Worm (Caenorhabditis elegans) whole organism, L4 larva: ENCODE results near the gene T23F2.5.

Experiments used
- F10B5.3 ChIP-seq: sonication (generic microtip); optimal IDR thresholded peaks from 2 replicates; lab custom pipeline; 2016; ENCODE audit warnings: mild to moderate bottlenecking, missing genetic modification characterization, missing compliant biosample characterization
- F26F4.8 ChIP-seq: fragments of 200-800 bp; sonication (Bioruptor generic); conservative IDR thresholded peaks from 2 replicates; pipeline ENCODE4 v1.3.6; 2022; ENCODE audit warnings: missing genetic modification characterization, missing compliant biosample characterization
- F37D6.2 ChIP-seq: sonication (generic microtip); optimal IDR thresholded peaks from 2 replicates; lab custom pipeline; 2016; ENCODE audit warnings: mild to moderate bottlenecking, missing genetic modification characterization, missing compliant biosample characterization
- F44E2.7 ChIP-seq: fragments of 200-800 bp; sonication (Bioruptor generic); IDR thresholded peaks from 2 replicates; pipeline ENCODE4 v2.1.2; 2022; ENCODE audit warnings: missing genetic modification characterization, missing compliant biosample characterization
- R02D3.7 ChIP-seq: fragments of 150-350 bp; sonication (generic microtip); optimal IDR thresholded peaks from 3 replicates; lab custom pipeline; 2014; ENCODE audit warnings: missing biosample characterization, missing genetic modification characterization
- T20F7.1 ChIP-seq: fragments of 200-800 bp; sonication (Bioruptor generic); optimal IDR thresholded peaks from 2 replicates; lab custom pipeline; 2018; ENCODE audit warnings: mild to moderate bottlenecking, missing genetic modification characterization, missing compliant biosample characterization
- aha-1 ChIP-seq: fragments of 150-350 bp; peaks from one replicate; lab custom pipeline; 2014; ENCODE audit warnings: missing biosample characterization, missing genetic modification characterization
- arid-1 ChIP-seq: fragments of 200-800 bp; sonication (Bioruptor generic); conservative IDR thresholded peaks from 2 replicates; pipeline ENCODE4 v1.3.6; 2022; ENCODE audit warnings: missing genetic modification reagents, missing genetic modification characterization, missing compliant biosample characterization
- attf-4 ChIP-seq: sonication (generic microtip); optimal IDR thresholded peaks from 3 replicates; lab custom pipeline; 2017; ENCODE audit warnings: missing biosample characterization, missing genetic modification characterization
- ceh-44 ChIP-seq: fragments of 200-800 bp; sonication (Bioruptor generic); IDR thresholded peaks from 2 replicates; pipeline ENCODE4 v1.3.6; 2022; ENCODE audit warnings: missing genetic modification reagents, missing genetic modification characterization, missing compliant biosample characterization
- ceh-62 ChIP-seq: sonication (generic microtip); optimal IDR thresholded peaks from 2 replicates; lab custom pipeline; 2017; ENCODE audit warnings: missing biosample characterization, missing genetic modification characterization
- cey-2 ChIP-seq: sonication (generic microtip); optimal IDR thresholded peaks from 3 replicates; lab custom pipeline; 2017; ENCODE audit warnings: missing genetic modification characterization, mild to moderate bottlenecking, missing compliant biosample characterization, antibody characterized with exemption, borderline replicate concordance; ENCODE audit not compliant: insufficient read depth
- daf-12 ChIP-seq: fragments of 150-350 bp; optimal IDR thresholded peaks from 2 replicates; lab custom pipeline; 2014; ENCODE audit warnings: missing biosample characterization, missing genetic modification reagents, missing genetic modification characterization
- daf-16 ChIP-seq, 3 experiments: sonication (generic microtip); optimal IDR thresholded peaks; 2 replicates each; lab custom pipeline; 2016 to 2017; ENCODE audit warnings: missing genetic modification characterization in 3 of 3, missing genetic modification reagents in 3 of 3, mild to moderate bottlenecking in 2 of 3, missing compliant biosample characterization in 2 of 3, missing biosample characterization in 1 of 3, moderate library complexity in 1 of 3
- dmd-6 ChIP-seq: fragments of 200-800 bp; sonication (Bioruptor generic); IDR thresholded peaks from 2 replicates; pipeline ENCODE4 v1.3.6; 2022; ENCODE audit warnings: missing genetic modification reagents, missing genetic modification characterization, missing compliant biosample characterization
- duxl-1 ChIP-seq: sonication (generic microtip); optimal IDR thresholded peaks from 2 replicates; lab custom pipeline; 2016; ENCODE audit warnings: mild to moderate bottlenecking, missing genetic modification characterization, moderate library complexity, missing compliant biosample characterization; ENCODE audit not compliant: poor library complexity
- dve-1 ChIP-seq: sonication (generic microtip); optimal IDR thresholded peaks from 2 replicates; lab custom pipeline; 2017; ENCODE audit warnings: antibody characterized with exemption, mild to moderate bottlenecking, missing genetic modification characterization, missing compliant biosample characterization; ENCODE audit not compliant: insufficient read depth
- egl-43 ChIP-seq: fragments of 200-800 bp; sonication (Bioruptor generic); IDR thresholded peaks from 2 replicates; pipeline ENCODE4 v1.3.6; 2022; ENCODE audit warnings: missing genetic modification reagents, missing genetic modification characterization, missing compliant biosample characterization
- fkh-10 ChIP-seq: fragments of 150-350 bp; optimal IDR thresholded peaks from 2 replicates; lab custom pipeline; 2014; ENCODE audit warnings: missing biosample characterization, missing genetic modification reagents, missing genetic modification characterization
- gei-8 ChIP-seq: fragments of 200-800 bp; sonication (Bioruptor generic); optimal IDR thresholded peaks from 2 replicates; lab custom pipeline; 2018; ENCODE audit warnings: mild to moderate bottlenecking, missing genetic modification characterization, missing compliant biosample characterization
- hlh-11 ChIP-seq: fragments of 200-800 bp; sonication (Bioruptor generic); optimal IDR thresholded peaks from 2 replicates; lab custom pipeline; 2018; ENCODE audit warnings: mild to moderate bottlenecking, missing genetic modification characterization, missing compliant biosample characterization
- hlh-30 ChIP-seq: sonication (generic microtip); optimal IDR thresholded peaks from 2 replicates; lab custom pipeline; 2017; ENCODE audit warnings: antibody characterized with exemption, mild to moderate bottlenecking, missing genetic modification characterization, missing compliant biosample characterization; ENCODE audit not compliant: insufficient read depth
- lin-13 ChIP-seq: fragments of 150-350 bp; optimal IDR thresholded peaks from 2 replicates; lab custom pipeline; 2014; ENCODE audit warnings: missing biosample characterization, missing genetic modification reagents, missing genetic modification characterization
- lin-39 ChIP-seq: fragments of 150-350 bp; optimal IDR thresholded peaks from 2 replicates; lab custom pipeline; 2014; ENCODE audit warnings: missing biosample characterization, missing genetic modification reagents, missing genetic modification characterization
- lir-3 ChIP-seq: sonication (generic microtip); optimal IDR thresholded peaks from 2 replicates; lab custom pipeline; 2016; ENCODE audit warnings: mild to moderate bottlenecking, missing genetic modification characterization, missing compliant biosample characterization
- lsy-2 ChIP-seq, 2 experiments: fragments of 150-350 bp in 1 of 2; sonication (generic microtip) in 1 of 2; optimal IDR thresholded peaks; 2 replicates each; lab custom pipeline; 2014 to 2017; ENCODE audit warnings: missing biosample characterization in 2 of 2, missing genetic modification characterization in 2 of 2
- madf-9 ChIP-seq: fragments of 200-800 bp; sonication (Bioruptor generic); conservative IDR thresholded peaks from 2 replicates; pipeline ENCODE4 v1.3.6; 2022; ENCODE audit warnings: missing genetic modification reagents, missing genetic modification characterization, missing compliant biosample characterization
- mdl-1 ChIP-seq, 2 experiments: fragments of 150-350 bp in 1 of 2; sonication (generic microtip) in 1 of 2; optimal IDR thresholded peaks; 2 replicates each; lab custom pipeline; 2014 to 2017; ENCODE audit warnings: missing biosample characterization in 2 of 2, missing genetic modification characterization in 2 of 2
- mep-1 ChIP-seq: fragments of 150-350 bp; sonication (generic microtip); optimal IDR thresholded peaks from 3 replicates; lab custom pipeline; 2014; ENCODE audit warnings: missing biosample characterization, missing genetic modification characterization
- mes-2 ChIP-seq: sonication (generic microtip); optimal IDR thresholded peaks from 2 replicates; lab custom pipeline; 2016; ENCODE audit warnings: missing genotype, mild to moderate bottlenecking, missing genetic modification characterization, missing compliant biosample characterization; ENCODE audit not compliant: poor library complexity, severe bottlenecking
- mxl-3 ChIP-seq: fragments of 200-800 bp; sonication (Bioruptor generic); optimal IDR thresholded peaks from 2 replicates; lab custom pipeline; 2018; ENCODE audit warnings: mild to moderate bottlenecking, missing genetic modification characterization, missing compliant biosample characterization
- nhr-111 ChIP-seq: fragments of 200-800 bp; sonication (Bioruptor generic); optimal IDR thresholded peaks from 2 replicates; lab custom pipeline; 2018; ENCODE audit warnings: mild to moderate bottlenecking, missing genetic modification characterization, missing compliant biosample characterization
- nhr-28 ChIP-seq: fragments of 150-350 bp; optimal IDR thresholded peaks from 2 replicates; lab custom pipeline; 2014; ENCODE audit warnings: missing biosample characterization, missing genetic modification characterization
- nhr-48 ChIP-seq: sonication (generic microtip); optimal IDR thresholded peaks from 2 replicates; lab custom pipeline; 2016; ENCODE audit warnings: mild to moderate bottlenecking, missing genetic modification characterization, missing compliant biosample characterization
- nhr-76 ChIP-seq: fragments of 150-350 bp; optimal IDR thresholded peaks from 2 replicates; lab custom pipeline; 2014; ENCODE audit warnings: missing biosample characterization, missing genetic modification characterization
- nhr-77 ChIP-seq: fragments of 150-350 bp; optimal IDR thresholded peaks from 2 replicates; lab custom pipeline; 2014; ENCODE audit warnings: missing biosample characterization, missing genetic modification characterization
- php-3 ChIP-seq: fragments of 200-800 bp; sonication (Bioruptor generic); IDR thresholded peaks from 2 replicates; pipeline ENCODE4 v1.3.6; 2022; ENCODE audit warnings: missing genetic modification reagents, missing genetic modification characterization, missing compliant biosample characterization
- pqm-1 ChIP-seq: sonication (generic microtip); optimal IDR thresholded peaks from 2 replicates; lab custom pipeline; 2017; ENCODE audit warnings: missing biosample characterization, missing genetic modification characterization
- rbr-2 ChIP-seq: sonication (generic microtip); optimal IDR thresholded peaks from 2 replicates; lab custom pipeline; 2016; ENCODE audit warnings: missing genotype, missing genetic modification characterization, missing compliant biosample characterization
- saeg-2 ChIP-seq: fragments of 200-800 bp; sonication (Bioruptor generic); IDR thresholded peaks from 2 replicates; pipeline ENCODE4 v1.3.6; 2022; ENCODE audit warnings: missing genetic modification reagents, missing genetic modification characterization, missing compliant biosample characterization
- set-16 ChIP-seq: fragments of 200-800 bp; sonication (Bioruptor generic); IDR thresholded peaks from 2 replicates; pipeline ENCODE4 v1.3.6; 2022; ENCODE audit warnings: missing genetic modification reagents, missing genetic modification characterization, missing compliant biosample characterization
- tra-1 ChIP-seq: fragments of 200-800 bp; sonication (Bioruptor generic); IDR thresholded peaks from 2 replicates; pipeline ENCODE4 v1.3.6; 2022; ENCODE audit warnings: missing genetic modification reagents, missing genetic modification characterization, missing compliant biosample characterization
- unc-62 ChIP-seq, 3 experiments: fragments of 150-350 bp in 1 of 3; sonication (generic microtip); optimal IDR thresholded peaks in 2 of 3; peaks in 1 of 3; 1 replicate in 1 of 3; 2 replicates in 2 of 3; lab custom pipeline; 2014 to 2017; ENCODE audit warnings: missing biosample characterization in 3 of 3, missing genetic modification characterization in 3 of 3, missing genetic modification reagents in 3 of 3, missing genotype in 1 of 3
- zip-2 ChIP-seq: fragments of 150-350 bp; optimal IDR thresholded peaks from 2 replicates; lab custom pipeline; 2014; ENCODE audit warnings: missing biosample characterization, missing genetic modification characterization
- ztf-7 ChIP-seq: fragments of 150-350 bp; optimal IDR thresholded peaks from 2 replicates; lab custom pipeline; 2014; ENCODE audit warnings: missing biosample characterization, missing genetic modification characterization

The T23F2.5 gene

DNA sequence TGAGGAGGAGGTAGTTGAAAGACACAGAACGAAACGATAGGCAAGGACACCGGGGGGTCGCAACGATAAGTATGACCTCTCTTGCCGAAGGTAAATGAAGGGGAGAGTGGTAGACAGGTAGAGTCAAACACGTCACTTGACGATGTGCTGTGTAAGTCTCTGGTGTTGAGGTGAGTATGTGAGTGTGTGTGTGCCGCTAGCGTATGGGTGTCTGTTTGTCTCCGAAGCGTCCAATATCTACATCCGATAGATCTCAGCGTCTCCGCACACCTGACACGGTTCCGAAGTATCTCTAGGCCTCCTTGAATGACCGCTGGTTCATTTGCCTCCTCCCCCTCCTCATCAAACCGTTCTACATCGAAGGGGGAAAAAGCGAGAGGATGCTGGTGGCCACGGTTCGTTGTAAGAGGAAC, 41.8 kb downstream of the T23F2.5 start (continued):
- TF ChIP-seq T20F7.1 (no peak), F26F4.8 (no peak)

DNA sequence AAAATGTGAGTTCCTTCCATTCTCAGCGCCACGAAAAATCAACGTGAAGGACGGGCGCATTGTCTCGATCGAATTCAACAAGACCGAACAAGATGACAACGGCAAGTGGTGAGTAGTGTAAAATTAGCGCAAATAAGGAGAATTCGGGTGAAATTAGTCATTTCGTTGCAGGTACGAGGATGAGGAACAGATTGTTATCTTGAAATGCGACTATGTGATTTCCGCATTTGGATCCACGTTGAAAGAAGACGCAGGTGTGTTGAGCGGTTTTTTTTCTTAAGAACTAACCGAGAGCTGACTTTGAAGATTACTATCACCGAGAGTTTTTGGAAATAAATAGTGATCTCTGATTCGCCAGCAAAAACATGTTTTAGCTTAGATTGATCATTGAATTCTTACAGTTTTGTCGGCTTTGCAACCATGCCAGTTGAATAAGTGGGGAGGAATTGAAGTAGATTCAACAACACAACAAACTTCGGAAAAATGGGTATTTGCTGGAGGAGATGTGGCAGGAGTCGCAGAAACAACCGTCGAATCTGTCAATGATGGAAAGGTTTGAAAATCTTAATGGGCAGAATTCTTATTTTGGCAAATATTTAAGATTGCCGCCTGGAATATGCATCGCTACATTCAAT, 46.7 kb downstream of the T23F2.5 start:
- TF ChIP-seq arid-1, result no peak
- no peak for TF ChIP-seq lin-13 (GFP tag; lab: Kevin White, UChicago)
- no peak for TF ChIP-seq nhr-111 (GFP tag; lab: Kevin White, UChicago)
- peak in 1 of 2 experiments; percentile 91 for TF ChIP-seq unc-62 (GFP tag; optimal IDR thresholded peaks at IDR 0.05 in 1 of 2; lab: Kevin White, UChicago)
- TF ChIP-seq unc-62 (tag; optimal IDR thresholded peaks at IDR 0.05; lab: Kevin White, UChicago), result no peak
- TF ChIP-seq gei-8, result no peak
- no peak for TF ChIP-seq dve-1 (tag; lab: Kevin White, UChicago)
- TF ChIP-seq aha-1, result peak; percentile 41

ce11 chrX:5467820-5468270, 49.1 kb downstream of the T23F2.5 start, which contains the start of gene dpyd-1:
Gene dpyd-1 (plus strand): TSS chrX:5467870.
- TF ChIP-seq rbr-2 (tag; lab: Kevin White, UChicago), result no peak
- TF ChIP-seq hlh-11 (tag; lab: Kevin White, UChicago), result peak; percentile 54
- no peak for TF ChIP-seq lin-39
- TF ChIP-seq F10B5.3, result no peak
- peak; percentile 22 for TF ChIP-seq nhr-48 (tag; lab: Kevin White, UChicago)
- peak; percentile 21 for TF ChIP-seq mep-1 (tag; lab: Kevin White, UChicago)
- TF ChIP-seq dve-1 (tag; lab: Kevin White, UChicago), result peak; percentile 92
- TF ChIP-seq mdl-1 (tag; optimal IDR thresholded peaks at IDR 0.05; lab: Kevin White, UChicago), result peak; percentile 76 to 96
- no peak for TF ChIP-seq saeg-2 (GFP tag; lab: Robert Waterston, UW)
- no peak for TF ChIP-seq set-16 (GFP tag; lab: Robert Waterston, UW)
- TF ChIP-seq ztf-7, result no peak
- peak; percentile 72 for TF ChIP-seq hlh-30 (tag; lab: Kevin White, UChicago)
- peak; percentile 80 for TF ChIP-seq dmd-6
- peak; percentile 63 for TF ChIP-seq tra-1 (GFP tag; lab: Robert Waterston, UW)
- TF ChIP-seq php-3 (GFP tag; lab: Robert Waterston, UW), result peak; percentile 66; the same call in 1 of the 2 replicates
- TF ChIP-seq daf-16 (GFP tag; optimal IDR thresholded peaks at IDR 0.05; lab: Kevin White, UChicago), result no peak
- peak; percentile 42 for TF ChIP-seq daf-16 (tag; optimal IDR thresholded peaks at IDR 0.05; lab: Kevin White, UChicago)
- peak; percentile 50 for TF ChIP-seq nhr-28 (tag; lab: Kevin White, UChicago)
- TF ChIP-seq mes-2 (tag; lab: Kevin White, UChicago), result peak; percentile 20
- TF ChIP-seq pqm-1 (tag; lab: Kevin White, UChicago), result peak; percentile 59
- TF ChIP-seq mxl-3 (GFP tag; lab: Kevin White, UChicago), result peak; percentile 76
- TF ChIP-seq aha-1, result peak; percentile 90

- TF ChIP-seq F44E2.7 (GFP tag; lab: Robert Waterston, UW) (no peak), duxl-1 (tag; lab: Kevin White, UChicago) (no peak), lin-13 (GFP tag; lab: Kevin White, UChicago) (no peak), madf-9 (GFP tag; lab: Robert Waterston, UW) (no peak), cey-2 (peak; percentile 62), R02D3.7 (tag; lab: Kevin White, UChicago) (no peak), ceh-62 (no peak), dmd-6 (peak; percentile 94), daf-12 (tag; lab: Kevin White, UChicago) (no peak), nhr-76 (tag; lab: Kevin White, UChicago) (no peak), fkh-10 (GFP tag; lab: Kevin White, UChicago) (no peak), ceh-44 (GFP tag; lab: Robert Waterston, UW) (no peak), lir-3 (no peak), attf-4 (no peak), zip-2 (tag; lab: Kevin White, UChicago) (no peak), egl-43 (GFP tag; lab: Robert Waterston, UW) (no peak), F37D6.2 (no peak), nhr-77 (tag; lab: Kevin White, UChicago) (peak; percentile 29), lsy-2 (tag; optimal IDR thresholded peaks at IDR 0.05; lab: Kevin White, UChicago) (no peak)
Observed at ce11 chrX:5467308-5467707, 49.7 kb downstream of the T23F2.5 start.
